Fruit fly (Drosophila melanogaster): ENCODE results near the gene Sec61alpha.

dm6 chr2L:6473076-6474037 lies 7.0 kb downstream of the Sec61alpha start, which contains the start of gene mmy:
- TF ChIP-seq pan (optimal IDR thresholded peaks at IDR 0.05) (peak; percentile 79), usp (GFP tag; optimal IDR thresholded peaks at IDR 0.05) (no peak), psq (optimal IDR thresholded peaks at IDR 0.05) (no peak), EcR (GFP tag; optimal IDR thresholded peaks at IDR 0.05) (no peak)

Measured in whole organism.